Worm (Caenorhabditis elegans) whole organism, mixed stage, embryonic: ENCODE data around the gene F01F1.11.

ENCODE experiments used
- nhr-237 ChIP-seq: fragments of 150-350 bp; optimal IDR thresholded peaks from 2 replicates; lab custom pipeline; 2014; ENCODE audit warnings: missing biosample characterization, missing genetic modification characterization
- sptf-1 ChIP-seq: sonication (generic microtip); optimal IDR thresholded peaks from 2 replicates; lab custom pipeline; 2017; ENCODE audit warnings: mild to moderate bottlenecking, missing genetic modification characterization, moderate library complexity, missing compliant biosample characterization

DNA sequence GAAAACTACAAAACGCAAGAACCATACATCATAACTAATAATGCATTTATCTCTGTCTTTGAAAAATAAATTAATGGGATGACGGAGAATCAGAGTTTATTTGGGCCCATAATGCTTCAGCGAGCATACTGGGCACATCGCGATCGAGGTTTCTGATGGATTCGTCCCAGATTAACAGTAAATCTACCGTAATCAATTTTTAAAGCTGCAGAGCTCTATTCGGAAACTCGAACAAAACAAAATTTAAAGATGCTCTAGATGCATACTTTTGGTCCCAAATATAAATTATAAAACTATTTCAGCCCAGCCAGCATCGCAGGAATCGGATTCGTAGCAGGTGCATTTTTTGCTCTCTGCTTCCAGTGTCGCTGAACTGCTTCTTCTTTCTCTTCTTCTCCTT is 43.6 kb downstream of the F01F1.11 start:
- TF ChIP-seq nhr-237 (tag; lab: Kevin White, UChicago) (no peak), sptf-1 (tag; lab: Kevin White, UChicago) (no peak)
